Worm (Caenorhabditis elegans) whole organism, L2 larva: ENCODE measurements around the gene Y53G8AM.6.

Experiments
- C34F6.9 ChIP-seq: fragments of 150-350 bp; optimal IDR thresholded peaks from 2 replicates; lab custom pipeline; 2014; ENCODE audit warnings: missing biosample characterization, missing genetic modification characterization
- F13H6.1 ChIP-seq: sonication (generic microtip); optimal IDR thresholded peaks from 2 replicates; lab custom pipeline; 2016; ENCODE audit warnings: missing genetic modification characterization, missing compliant biosample characterization
- R02D3.7 ChIP-seq: fragments of 150-350 bp; optimal IDR thresholded peaks from 2 replicates; lab custom pipeline; 2014; ENCODE audit warnings: missing biosample characterization, missing genetic modification characterization
- Y55F3AM.14 ChIP-seq: fragments of 200-800 bp; sonication (Bioruptor generic); optimal IDR thresholded peaks from 2 replicates; lab custom pipeline; 2018; ENCODE audit warnings: mild to moderate bottlenecking, missing genetic modification characterization, missing compliant biosample characterization
- ZK546.5 ChIP-seq: sonication (generic microtip); optimal IDR thresholded peaks from 2 replicates; lab custom pipeline; 2017; ENCODE audit warnings: missing biosample characterization, missing genetic modification characterization
- alr-1 ChIP-seq: fragments of 150-350 bp; optimal IDR thresholded peaks from 2 replicates; lab custom pipeline; 2014; ENCODE audit warnings: missing biosample characterization, missing genetic modification characterization
- aly-2 ChIP-seq: fragments of 150-350 bp; optimal IDR thresholded peaks from 2 replicates; lab custom pipeline; 2014; ENCODE audit warnings: missing biosample characterization, missing genetic modification characterization
- ama-1 ChIP-seq: fragments of 150-350 bp; optimal IDR thresholded peaks from 2 replicates; lab custom pipeline; 2018; ENCODE audit warnings: inconsistent platforms
- blmp-1 ChIP-seq: sonication (generic microtip); optimal IDR thresholded peaks from 2 replicates; lab custom pipeline; 2017; ENCODE audit warnings: missing genetic modification characterization, mild to moderate bottlenecking, missing compliant biosample characterization, antibody characterized with exemption, moderate library complexity; ENCODE audit not compliant: insufficient read depth
- ceh-16 ChIP-seq: fragments of 150-350 bp; optimal IDR thresholded peaks from 2 replicates; lab custom pipeline; 2014; ENCODE audit warnings: missing biosample characterization, missing genetic modification characterization
- ceh-82 ChIP-seq: fragments of 150-350 bp; optimal IDR thresholded peaks from 2 replicates; lab custom pipeline; 2014; ENCODE audit warnings: missing biosample characterization, missing genetic modification characterization
- crh-2 ChIP-seq: sonication (generic microtip); optimal IDR thresholded peaks from 2 replicates; lab custom pipeline; 2017; ENCODE audit warnings: missing biosample characterization, missing genetic modification characterization
- dmd-4 ChIP-seq: sonication (generic microtip); optimal IDR thresholded peaks from 2 replicates; lab custom pipeline; 2017; ENCODE audit warnings: missing biosample characterization, missing genetic modification characterization
- egl-27 ChIP-seq: sonication (generic microtip); optimal IDR thresholded peaks from 3 replicates; lab custom pipeline; 2017; ENCODE audit warnings: missing biosample characterization, missing genetic modification reagents, missing genetic modification characterization
- elt-3 ChIP-seq: sonication (generic microtip); optimal IDR thresholded peaks from 2 replicates; lab custom pipeline; 2017; ENCODE audit warnings: missing biosample characterization, missing genetic modification characterization
- fos-1 ChIP-seq: fragments of 150-350 bp; optimal IDR thresholded peaks from 2 replicates; lab custom pipeline; 2014; ENCODE audit warnings: missing biosample characterization, missing genetic modification characterization
- gmeb-1 ChIP-seq: fragments of 150-350 bp; optimal IDR thresholded peaks from 2 replicates; lab custom pipeline; 2014; ENCODE audit warnings: missing biosample characterization, missing genetic modification characterization
- lin-11 ChIP-seq: fragments of 150-350 bp; sonication (generic microtip); optimal IDR thresholded peaks from 2 replicates; lab custom pipeline; 2014; ENCODE audit warnings: missing biosample characterization, missing genetic modification characterization, inconsistent platforms, mixed read lengths
- lin-13 ChIP-seq: fragments of 150-350 bp; optimal IDR thresholded peaks from 2 replicates; lab custom pipeline; 2014; ENCODE audit warnings: missing biosample characterization, missing genetic modification reagents, missing genetic modification characterization
- lin-39 ChIP-seq: fragments of 150-350 bp; optimal IDR thresholded peaks from 2 replicates; lab custom pipeline; 2014; ENCODE audit warnings: missing biosample characterization, missing genetic modification reagents, missing genetic modification characterization
- lsy-2 ChIP-seq, 2 experiments: fragments of 150-350 bp in 1 of 2; sonication (generic microtip) in 1 of 2; optimal IDR thresholded peaks; 2 replicates each; lab custom pipeline; 2014 to 2017; ENCODE audit warnings: missing biosample characterization in 2 of 2, missing genetic modification characterization in 2 of 2
- mab-5 ChIP-seq: fragments of 150-350 bp; optimal IDR thresholded peaks from 2 replicates; lab custom pipeline; 2014; ENCODE audit warnings: missing biosample characterization, missing genetic modification characterization
- mbf-1 ChIP-seq: sonication (generic microtip); optimal IDR thresholded peaks from 2 replicates; lab custom pipeline; 2017; ENCODE audit warnings: missing biosample characterization, missing genetic modification characterization
- mdl-1 ChIP-seq, 2 experiments: fragments of 150-350 bp in 1 of 2; sonication (generic microtip) in 1 of 2; optimal IDR thresholded peaks; 2 replicates each; lab custom pipeline; 2017; ENCODE audit warnings: missing biosample characterization in 2 of 2, missing genetic modification characterization in 2 of 2
- nhr-10 ChIP-seq: sonication (generic microtip); optimal IDR thresholded peaks from 2 replicates; lab custom pipeline; 2017; ENCODE audit warnings: missing biosample characterization, missing genetic modification characterization
- nhr-12 ChIP-seq: fragments of 150-350 bp; optimal IDR thresholded peaks from 2 replicates; lab custom pipeline; 2014; ENCODE audit warnings: missing biosample characterization, missing genetic modification characterization
- nhr-129 ChIP-seq: fragments of 150-350 bp; optimal IDR thresholded peaks from 2 replicates; lab custom pipeline; 2014; ENCODE audit warnings: missing biosample characterization, missing genetic modification characterization
- nhr-21 ChIP-seq: fragments of 150-350 bp; optimal IDR thresholded peaks from 2 replicates; lab custom pipeline; 2014; ENCODE audit warnings: missing biosample characterization, missing genetic modification characterization
- nhr-237 ChIP-seq: fragments of 150-350 bp; optimal IDR thresholded peaks from 2 replicates; lab custom pipeline; 2014; ENCODE audit warnings: missing biosample characterization, missing genetic modification characterization
- nhr-6 ChIP-seq: fragments of 150-350 bp; optimal IDR thresholded peaks from 2 replicates; lab custom pipeline; 2014; ENCODE audit warnings: missing biosample characterization, missing genetic modification characterization
- nhr-77 ChIP-seq: fragments of 150-350 bp; optimal IDR thresholded peaks from 2 replicates; lab custom pipeline; 2014; ENCODE audit warnings: missing biosample characterization, missing genetic modification characterization
- sem-4 ChIP-seq: fragments of 150-350 bp; optimal IDR thresholded peaks from 2 replicates; lab custom pipeline; 2014; ENCODE audit warnings: missing biosample characterization, missing genetic modification reagents, missing genetic modification characterization
- sma-3 ChIP-seq: sonication (generic microtip); optimal IDR thresholded peaks from 2 replicates; lab custom pipeline; 2016; ENCODE audit warnings: missing genetic modification reagents, missing genetic modification characterization, missing compliant biosample characterization
- sma-9 ChIP-seq, 2 experiments: fragments of 150-350 bp in 1 of 2; sonication (generic microtip) in 1 of 2; optimal IDR thresholded peaks; 2 replicates each; lab custom pipeline; 2014 to 2016; ENCODE audit warnings: missing genetic modification characterization in 2 of 2, mild to moderate bottlenecking in 1 of 2, missing biosample characterization in 1 of 2, missing compliant biosample characterization in 1 of 2, missing genetic modification reagents in 1 of 2, moderate library complexity in 1 of 2
- snpc-4 ChIP-seq: fragments of 150-350 bp; optimal IDR thresholded peaks from 2 replicates; lab custom pipeline; 2014; ENCODE audit warnings: missing biosample characterization, missing genetic modification characterization
- unc-39 ChIP-seq: fragments of 150-350 bp; optimal IDR thresholded peaks from 2 replicates; lab custom pipeline; 2014; ENCODE audit warnings: missing biosample characterization, missing genetic modification characterization
- unc-55 ChIP-seq: fragments of 150-350 bp; sonication (generic microtip); optimal IDR thresholded peaks from 3 replicates; lab custom pipeline; 2014; ENCODE audit warnings: missing biosample characterization, missing genetic modification reagents, missing genetic modification characterization
- zag-1 ChIP-seq: fragments of 150-350 bp; optimal IDR thresholded peaks from 2 replicates; lab custom pipeline; 2014; ENCODE audit warnings: missing biosample characterization, missing genetic modification characterization
- ztf-1 ChIP-seq: fragments of 200-800 bp; sonication (Bioruptor generic); conservative IDR thresholded peaks from 2 replicates; pipeline ENCODE4 v1.3.6; 2022; ENCODE audit warnings: missing genetic modification characterization, missing compliant biosample characterization
- ztf-11 ChIP-seq: sonication (generic microtip); optimal IDR thresholded peaks from 2 replicates; lab custom pipeline; 2017; ENCODE audit warnings: missing biosample characterization, missing genetic modification characterization
- ztf-4 ChIP-seq: fragments of 150-350 bp; optimal IDR thresholded peaks from 2 replicates; lab custom pipeline; 2014; ENCODE audit warnings: missing biosample characterization, missing genetic modification characterization

Y53G8AM.6 gene

DNA sequence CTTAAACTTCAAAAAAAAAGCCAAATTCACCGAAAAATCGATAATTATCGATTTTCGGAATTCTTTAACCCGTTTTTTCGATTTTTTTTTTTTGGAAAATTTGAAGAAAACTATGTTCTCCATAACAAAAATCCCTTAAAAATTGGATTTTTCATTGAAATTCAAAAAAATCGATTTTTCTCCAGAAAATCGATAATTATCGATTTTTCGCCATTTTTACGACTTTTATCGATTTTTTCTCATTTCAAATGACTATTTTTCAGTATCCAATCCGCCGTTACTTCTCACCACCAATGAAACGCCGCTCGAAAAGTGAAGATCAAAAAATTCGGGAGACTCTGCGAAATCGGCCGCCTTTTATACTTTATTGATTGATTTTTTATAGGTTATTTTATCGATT lies 18.7 kb downstream of the Y53G8AM.6 start:
- TF ChIP-seq lin-13 (no peak), alr-1 (tag; lab: Kevin White, UChicago) (no peak), mab-5 (tag; lab: Kevin White, UChicago) (no peak), nhr-237 (no peak), R02D3.7 (no peak), elt-3 (tag; lab: Kevin White, UChicago) (no peak), aly-2 (tag; lab: Kevin White, UChicago) (no peak), ztf-11 (tag; lab: Kevin White, UChicago) (no peak), Y55F3AM.14 (GFP tag; lab: Kevin White, UChicago) (no peak)
- TF ChIP-seq, all 48 proteins: peak for 0

ce11 chrIII:3232650-3233152 lies 26.9 kb downstream of the Y53G8AM.6 start, which contains the start of gene Y53G8AL.1:
Gene Y53G8AL.1, plus strand, starts transcription at chrIII:3233102.
- TF ChIP-seq ztf-1 (no peak), blmp-1 (tag; lab: Kevin White, UChicago) (no peak), fos-1 (tag; lab: Kevin White, UChicago) (no peak), snpc-4 (no peak), nhr-77 (no peak), lsy-2 (tag; optimal IDR thresholded peaks at IDR 0.05; lab: Kevin White, UChicago) (no peak), sma-9 (GFP tag; optimal IDR thresholded peaks at IDR 0.05; lab: Kevin White, UChicago) (no peak), sma-9 (tag; optimal IDR thresholded peaks at IDR 0.05; lab: Kevin White, UChicago) (no peak), crh-2 (no peak), nhr-12 (tag; lab: Kevin White, UChicago) (no peak)

- TF ChIP-seq blmp-1 (tag; lab: Kevin White, UChicago) (no peak), nhr-237 (no peak), C34F6.9 (tag; lab: Kevin White, UChicago) (no peak), sma-3 (GFP tag; lab: Kevin White, UChicago) (no peak), crh-2 (no peak), ztf-4 (tag; lab: Kevin White, UChicago) (no peak), alr-1 (tag; lab: Kevin White, UChicago) (no peak), unc-55 (GFP tag; lab: Kevin White, UChicago) (no peak), nhr-21 (no peak), mab-5 (tag; lab: Kevin White, UChicago) (no peak), ceh-82 (tag; lab: Kevin White, UChicago) (no peak), nhr-129 (tag; lab: Kevin White, UChicago) (no peak), sma-9 (GFP tag; optimal IDR thresholded peaks at IDR 0.05; lab: Kevin White, UChicago) (no peak), sma-9 (tag; optimal IDR thresholded peaks at IDR 0.05; lab: Kevin White, UChicago) (no peak), unc-39 (tag; lab: Kevin White, UChicago) (no peak), nhr-6 (tag; lab: Kevin White, UChicago) (no peak), elt-3 (tag; lab: Kevin White, UChicago) (no peak), gmeb-1 (tag; lab: Kevin White, UChicago) (no peak), sem-4 (tag; lab: Kevin White, UChicago) (no peak), ZK546.5 (no peak)
Measured at ce11 chrIII:3224102-3224501, 35.5 kb downstream of the Y53G8AM.6 start.

- no peak for TF ChIP-seq lsy-2 (tag; optimal IDR thresholded peaks at IDR 0.05; lab: Kevin White, UChicago)
- no peak for TF ChIP-seq lin-13
- TF ChIP-seq nhr-10 (tag; lab: Kevin White, UChicago): no peak
- TF ChIP-seq ceh-16 (tag; lab: Kevin White, UChicago): no peak
Measured at ce11 chrIII:3222707-3223106, 36.9 kb downstream of the Y53G8AM.6 start.

ce11 chrIII:3220287-3220686 lies 39.3 kb downstream of the Y53G8AM.6 start:
- TF ChIP-seq unc-55 (GFP tag; lab: Kevin White, UChicago) (peak; percentile 72), mbf-1 (tag; lab: Kevin White, UChicago) (no peak), alr-1 (tag; lab: Kevin White, UChicago) (no peak), nhr-237 (no peak), ZK546.5 (no peak), blmp-1 (tag; lab: Kevin White, UChicago) (no peak), sem-4 (tag; lab: Kevin White, UChicago) (no peak), Y55F3AM.14 (GFP tag; lab: Kevin White, UChicago) (no peak), sma-3 (GFP tag; lab: Kevin White, UChicago) (no peak), nhr-6 (tag; lab: Kevin White, UChicago) (no peak), zag-1 (tag; lab: Kevin White, UChicago) (peak; percentile 26), ama-1 (lab: Kevin White, UChicago) (no peak), gmeb-1 (tag; lab: Kevin White, UChicago) (no peak), lin-39 (tag; lab: Kevin White, UChicago) (no peak), lsy-2 (tag; optimal IDR thresholded peaks at IDR 0.05; lab: Kevin White, UChicago) (peak in 1 of 2 experiments; percentile 56), nhr-129 (tag; lab: Kevin White, UChicago) (peak; percentile 39), lin-13 (peak; percentile 7), F13H6.1 (tag; lab: Kevin White, UChicago) (peak; percentile 47), ztf-4 (tag; lab: Kevin White, UChicago) (no peak), dmd-4 (tag; lab: Kevin White, UChicago) (no peak), aly-2 (tag; lab: Kevin White, UChicago) (no peak), nhr-21 (no peak), egl-27 (tag; lab: Kevin White, UChicago) (no peak), ztf-1 (no peak), R02D3.7 (no peak), lin-11 (tag; lab: Kevin White, UChicago) (no peak), crh-2 (no peak), snpc-4 (no peak), C34F6.9 (tag; lab: Kevin White, UChicago) (peak; percentile 25), nhr-77 (no peak), mdl-1 (tag; optimal IDR thresholded peaks at IDR 0.05; lab: Kevin White, UChicago) (peak in 1 of 2 experiments; percentile 21)
